Fruit fly (Drosophila melanogaster): Measurements from ENCODE around the gene CG4907.
A peak's percentile ranks its signal among the peaks of the same experiment; 100 is the strongest.

CG4907 gene

DNA sequence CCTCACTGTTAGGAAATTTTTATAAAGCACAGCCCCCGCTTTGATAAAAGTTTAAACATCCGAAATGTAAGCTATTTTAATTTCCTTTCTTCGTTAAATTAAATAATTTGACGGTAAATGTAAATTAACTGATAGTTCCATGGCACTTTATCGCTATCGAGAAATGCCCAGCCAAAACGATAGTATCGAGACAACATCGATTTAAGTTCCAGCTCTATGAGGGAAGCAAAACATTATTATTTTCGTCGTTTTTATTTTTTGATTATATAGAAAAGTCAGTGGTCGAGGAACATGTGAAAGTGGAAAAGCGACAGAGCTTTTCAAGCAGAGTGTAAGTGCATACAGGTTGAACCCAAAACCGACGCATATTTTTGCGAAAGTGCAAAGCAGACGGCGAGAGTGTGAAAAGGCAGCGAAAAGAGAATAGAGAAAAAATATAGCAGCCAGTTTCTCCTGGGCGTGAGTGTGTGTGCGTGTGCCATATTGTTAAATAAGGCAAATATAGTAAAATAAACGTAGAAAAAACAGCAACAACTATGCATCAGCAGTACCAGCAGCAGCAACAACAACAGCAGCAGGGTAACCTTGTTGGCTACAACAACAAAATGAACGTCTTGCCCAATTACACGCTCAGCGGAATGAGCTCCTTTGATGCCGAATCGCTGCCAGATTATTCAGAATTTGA is 16.4 kb upstream of the CG4907 start, which contains the start of gene CG45049:
Gene CG45049 (plus strand): TSS at position 197 of the 685 bp plus-strand sequence.
- TF ChIP-seq Myc (optimal IDR thresholded peaks at IDR 0.05) (no peak), Hr78 (GFP tag; optimal IDR thresholded peaks at IDR 0.05) (no peak), CG9705 (GFP tag; optimal IDR thresholded peaks at IDR 0.05) (no peak), psq (GFP tag; optimal IDR thresholded peaks at IDR 0.05) (peak; percentile 61), dsf (GFP tag; optimal IDR thresholded peaks at IDR 0.05; ENCODE audit: borderline replicate concordance) (no peak), dl (GFP tag; optimal IDR thresholded peaks at IDR 0.05; ENCODE audit: insufficient read depth in 1 of 2, partially characterized antibody in 2 of 2) (no peak), Vsx2 (GFP tag; optimal IDR thresholded peaks at IDR 0.05; ENCODE audit: partially characterized antibody) (no peak), HLH106 (tag; optimal IDR thresholded peaks at IDR 0.05) (no peak), lola (GFP tag; optimal IDR thresholded peaks at IDR 0.05) (no peak), Abd-B (GFP tag; optimal IDR thresholded peaks at IDR 0.05) (no peak), brk (GFP tag; optimal IDR thresholded peaks at IDR 0.05) (no peak), GATAd (GFP tag; optimal IDR thresholded peaks at IDR 0.05) (no peak), sage (GFP tag; optimal IDR thresholded peaks at IDR 0.05) (peak; percentile 49), OdsH (GFP tag; optimal IDR thresholded peaks at IDR 0.05) (no peak), tai (GFP tag; optimal IDR thresholded peaks at IDR 0.05) (no peak), Sp1 (GFP tag; optimal IDR thresholded peaks at IDR 0.05) (no peak), h (GFP tag; optimal IDR thresholded peaks at IDR 0.05) (peak; percentile 10), Jra (GFP tag; optimal IDR thresholded peaks at IDR 0.05) (no peak), rgr (GFP tag; optimal IDR thresholded peaks at IDR 0.05) (no peak), Rel (GFP tag; optimal IDR thresholded peaks at IDR 0.05) (no peak), Rel (tag; optimal IDR thresholded peaks at IDR 0.05) (no peak), fru (GFP tag; optimal IDR thresholded peaks at IDR 0.05) (no peak), usp (GFP tag; optimal IDR thresholded peaks at IDR 0.05) (no peak), woc (GFP tag; optimal IDR thresholded peaks at IDR 0.05) (peak; percentile 48), jim (GFP tag; optimal IDR thresholded peaks at IDR 0.05) (no peak), Hnf4 (GFP tag; optimal IDR thresholded peaks at IDR 0.05) (peak; percentile 30), Mio (GFP tag; optimal IDR thresholded peaks at IDR 0.05) (no peak), Dif (GFP tag; optimal IDR thresholded peaks at IDR 0.05; ENCODE audit: partially characterized antibody) (no peak), foxo (GFP tag; optimal IDR thresholded peaks at IDR 0.05) (no peak), sv (GFP tag; optimal IDR thresholded peaks at IDR 0.05) (no peak), Hr83 (GFP tag; optimal IDR thresholded peaks at IDR 0.05; ENCODE audit: poor library complexity, severe bottlenecking) (no peak), br (GFP tag; optimal IDR thresholded peaks at IDR 0.05) (peak; percentile 7), N (GFP tag; optimal IDR thresholded peaks at IDR 0.05) (no peak), dmrt93B (GFP tag; optimal IDR thresholded peaks at IDR 0.05) (no peak), CG32264 (GFP tag; optimal IDR thresholded peaks at IDR 0.05) (no peak), ey (GFP tag; optimal IDR thresholded peaks at IDR 0.05) (no peak), CrebA (GFP tag; optimal IDR thresholded peaks at IDR 0.05; ENCODE audit: borderline replicate concordance) (no peak), Dfd (GFP tag; optimal IDR thresholded peaks at IDR 0.05) (no peak), pan (optimal IDR thresholded peaks at IDR 0.05) (no peak)

DNA sequence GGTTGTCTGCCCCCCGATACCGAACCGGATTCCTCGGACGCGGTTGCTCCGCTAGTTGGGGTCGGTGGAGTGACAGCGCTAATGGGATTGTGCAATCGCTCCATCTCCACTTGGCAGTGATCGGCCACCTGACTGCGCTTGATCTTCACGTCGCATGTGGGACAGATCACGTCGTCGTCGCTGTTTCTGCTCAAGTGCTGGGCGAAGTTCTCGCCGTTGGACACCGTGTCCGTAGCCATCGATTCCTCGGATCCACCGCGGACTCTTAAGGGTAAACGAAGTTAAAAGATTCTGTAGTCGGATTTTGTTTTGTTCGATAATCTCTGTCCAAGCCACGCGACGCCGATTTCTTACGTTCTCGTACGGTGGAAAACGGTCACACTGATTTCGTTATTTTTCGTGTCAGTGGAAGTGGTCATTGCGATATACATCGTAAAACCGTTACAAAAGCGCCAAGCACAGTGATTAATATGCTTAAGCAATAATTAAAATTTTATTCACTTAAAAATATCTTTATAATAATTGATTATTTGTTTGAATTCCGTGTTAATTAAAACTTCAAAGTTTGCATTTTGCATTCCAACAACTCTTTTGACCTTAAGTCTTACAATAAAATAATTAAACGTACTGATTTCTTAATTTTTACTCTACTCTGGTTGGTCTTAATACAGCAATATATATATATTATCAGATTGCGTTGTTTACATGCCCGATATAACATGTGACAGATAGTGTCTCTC is 15.6 kb upstream of the CG4907 start, which contains the start of gene RNF220:
Gene RNF220 (minus strand): TSS at position 384 of the 740 bp plus-strand sequence.
- TF ChIP-seq Dif (GFP tag; optimal IDR thresholded peaks at IDR 0.05; ENCODE audit: partially characterized antibody) (no peak), fru (GFP tag; optimal IDR thresholded peaks at IDR 0.05) (peak; percentile 15), N (GFP tag; optimal IDR thresholded peaks at IDR 0.05) (no peak), GATAd (GFP tag; optimal IDR thresholded peaks at IDR 0.05) (no peak), Sp1 (GFP tag; optimal IDR thresholded peaks at IDR 0.05) (no peak), Mio (GFP tag; optimal IDR thresholded peaks at IDR 0.05) (no peak), Jra (GFP tag; optimal IDR thresholded peaks at IDR 0.05) (no peak), ey (GFP tag; optimal IDR thresholded peaks at IDR 0.05) (no peak), HLH106 (tag; optimal IDR thresholded peaks at IDR 0.05) (peak; percentile 30), woc (GFP tag; optimal IDR thresholded peaks at IDR 0.05) (no peak), lola (GFP tag; optimal IDR thresholded peaks at IDR 0.05) (no peak), tai (GFP tag; optimal IDR thresholded peaks at IDR 0.05) (no peak), Myc (optimal IDR thresholded peaks at IDR 0.05) (peak; percentile 32), br (GFP tag; optimal IDR thresholded peaks at IDR 0.05) (no peak), h (GFP tag; optimal IDR thresholded peaks at IDR 0.05) (no peak)

Measured in whole organism, wandering third instar larva.